Worm (Caenorhabditis elegans) whole organism, late embryonic: ENCODE data around the gene ipmk-1.
"Not testable (repeated sequence)": the region's sequence is repeated elsewhere in the genome, so short reads cannot be mapped to it uniquely, and the experiment has no call there.

Experiments
- C38D4.7 ChIP-seq: fragments of 200-800 bp; sonication (Bioruptor generic); optimal IDR thresholded peaks from 2 replicates; lab custom pipeline; 2018; ENCODE audit warnings: mild to moderate bottlenecking, missing genetic modification characterization, moderate library complexity, missing compliant biosample characterization
- K02D7.2 ChIP-seq: sonication (generic microtip); optimal IDR thresholded peaks from 2 replicates; lab custom pipeline; 2017; ENCODE audit warnings: mild to moderate bottlenecking, missing genetic modification characterization, missing compliant biosample characterization
- K09A11.1 ChIP-seq: sonication (generic microtip); optimal IDR thresholded peaks from 2 replicates; lab custom pipeline; 2017; ENCODE audit warnings: antibody characterized with exemption, mild to moderate bottlenecking, missing genetic modification characterization, missing compliant biosample characterization; ENCODE audit not compliant: insufficient read depth
- ahr-1 ChIP-seq: sonication (generic microtip); optimal IDR thresholded peaks from 2 replicates; lab custom pipeline; 2016; ENCODE audit warnings: missing genetic modification characterization, missing compliant biosample characterization
- ama-1 ChIP-seq: fragments of 150-350 bp; optimal IDR thresholded peaks from 2 replicates; lab custom pipeline; 2014
- ceh-18 ChIP-seq: sonication (generic microtip); optimal IDR thresholded peaks from 2 replicates; lab custom pipeline; 2016; ENCODE audit warnings: missing genetic modification characterization, missing compliant biosample characterization
- ceh-2 ChIP-seq: sonication (generic microtip); optimal IDR thresholded peaks from 2 replicates; lab custom pipeline; 2016; ENCODE audit warnings: missing genotype, missing genetic modification characterization, missing compliant biosample characterization
- ceh-31 ChIP-seq: sonication (generic microtip); optimal IDR thresholded peaks from 2 replicates; lab custom pipeline; 2016; ENCODE audit warnings: missing genetic modification characterization, missing compliant biosample characterization
- ceh-34 ChIP-seq: sonication (generic microtip); optimal IDR thresholded peaks from 2 replicates; lab custom pipeline; 2016; ENCODE audit warnings: mild to moderate bottlenecking, missing genetic modification characterization, missing compliant biosample characterization
- ceh-48 ChIP-seq: sonication (generic microtip); optimal IDR thresholded peaks from 2 replicates; lab custom pipeline; 2016; ENCODE audit warnings: missing genetic modification characterization, inconsistent platforms, missing compliant biosample characterization
- che-1 ChIP-seq: sonication (generic microtip); optimal IDR thresholded peaks from 2 replicates; lab custom pipeline; 2016; ENCODE audit warnings: mild to moderate bottlenecking, missing genetic modification characterization, missing compliant biosample characterization
- dve-1 ChIP-seq: sonication (generic microtip); optimal IDR thresholded peaks from 2 replicates; lab custom pipeline; 2017; ENCODE audit warnings: antibody characterized with exemption, mild to moderate bottlenecking, missing genetic modification characterization, missing compliant biosample characterization
- ets-4 ChIP-seq: sonication (generic microtip); optimal IDR thresholded peaks from 2 replicates; lab custom pipeline; 2016; ENCODE audit warnings: missing genetic modification characterization, missing compliant biosample characterization
- fkh-10 ChIP-seq: fragments of 150-350 bp; optimal IDR thresholded peaks from 2 replicates; lab custom pipeline; 2014; ENCODE audit warnings: missing biosample characterization, missing genetic modification reagents, missing genetic modification characterization
- gmeb-2 ChIP-seq: sonication (generic microtip); optimal IDR thresholded peaks from 2 replicates; lab custom pipeline; 2016; ENCODE audit warnings: missing genetic modification characterization, inconsistent platforms, missing compliant biosample characterization
- hlh-13 ChIP-seq: fragments of 200-800 bp; sonication (Bioruptor generic); optimal IDR thresholded peaks from 2 replicates; lab custom pipeline; 2018; ENCODE audit warnings: mild to moderate bottlenecking, missing genetic modification characterization, missing compliant biosample characterization
- hlh-15 ChIP-seq: sonication (generic microtip); optimal IDR thresholded peaks from 2 replicates; lab custom pipeline; 2016; ENCODE audit warnings: missing genetic modification characterization, missing compliant biosample characterization
- hlh-8 ChIP-seq: sonication (generic microtip); optimal IDR thresholded peaks from 2 replicates; lab custom pipeline; 2016; ENCODE audit warnings: missing genotype, missing genetic modification characterization, missing compliant biosample characterization
- madf-2 ChIP-seq: sonication (generic microtip); optimal IDR thresholded peaks from 2 replicates; lab custom pipeline; 2017; ENCODE audit warnings: missing genetic modification characterization, missing compliant biosample characterization
- mec-3 ChIP-seq: sonication (generic microtip); optimal IDR thresholded peaks from 2 replicates; lab custom pipeline; 2016; ENCODE audit warnings: borderline replicate concordance, missing genetic modification characterization, missing compliant biosample characterization
- nfya-1 ChIP-seq: sonication (generic microtip); optimal IDR thresholded peaks from 2 replicates; lab custom pipeline; 2017; ENCODE audit warnings: missing genetic modification characterization, mild to moderate bottlenecking, missing compliant biosample characterization, antibody characterized with exemption, moderate library complexity
- nhr-11 ChIP-seq: fragments of 150-350 bp; optimal IDR thresholded peaks from 2 replicates; lab custom pipeline; 2014; ENCODE audit warnings: missing biosample characterization, missing genetic modification characterization
- odd-2 ChIP-seq: sonication (generic microtip); optimal IDR thresholded peaks from 2 replicates; lab custom pipeline; 2017; ENCODE audit warnings: antibody characterized with exemption, mild to moderate bottlenecking, missing genetic modification characterization, missing compliant biosample characterization
- pag-3 ChIP-seq: sonication (generic microtip); optimal IDR thresholded peaks from 2 replicates; lab custom pipeline; 2016; ENCODE audit warnings: missing compliant biosample characterization, missing genetic modification characterization, borderline replicate concordance
- pat-9 ChIP-seq: fragments of 200-800 bp; sonication (Bioruptor generic); optimal IDR thresholded peaks from 2 replicates; lab custom pipeline; 2018; ENCODE audit warnings: mild to moderate bottlenecking, missing genetic modification characterization, moderate library complexity, missing compliant biosample characterization
- pha-2 ChIP-seq: sonication (generic microtip); optimal IDR thresholded peaks from 2 replicates; lab custom pipeline; 2017; ENCODE audit warnings: mild to moderate bottlenecking, missing genetic modification characterization, missing compliant biosample characterization
- pha-4 ChIP-seq: fragments of 150-350 bp; optimal IDR thresholded peaks from 2 replicates; lab custom pipeline; 2018; ENCODE audit warnings: missing biosample characterization, missing genetic modification reagents, missing genetic modification characterization
- ref-2 ChIP-seq: sonication (generic microtip); optimal IDR thresholded peaks from 2 replicates; lab custom pipeline; 2016; ENCODE audit warnings: missing genetic modification characterization, missing compliant biosample characterization
- rnt-1 ChIP-seq: sonication (generic microtip); optimal IDR thresholded peaks from 2 replicates; lab custom pipeline; 2016; ENCODE audit warnings: missing genetic modification characterization, missing compliant biosample characterization
- ttx-3 ChIP-seq: sonication (generic microtip); optimal IDR thresholded peaks from 2 replicates; lab custom pipeline; 2016; ENCODE audit warnings: missing genetic modification reagents, missing genetic modification characterization, missing compliant biosample characterization
- unc-42 ChIP-seq: sonication (generic microtip); optimal IDR thresholded peaks from 2 replicates; lab custom pipeline; 2016; ENCODE audit warnings: missing genotype, missing genetic modification characterization, missing compliant biosample characterization
- unc-55 ChIP-seq: sonication (generic microtip); optimal IDR thresholded peaks from 2 replicates; lab custom pipeline; 2017; ENCODE audit warnings: missing biosample characterization, missing genetic modification reagents, missing genetic modification characterization
- unc-86 ChIP-seq: sonication (generic microtip); optimal IDR thresholded peaks from 2 replicates; lab custom pipeline; 2016; ENCODE audit warnings: missing genetic modification characterization, missing compliant biosample characterization
- ztf-16 ChIP-seq: sonication (generic microtip); optimal IDR thresholded peaks from 2 replicates; lab custom pipeline; 2017; ENCODE audit warnings: missing genetic modification characterization, missing compliant biosample characterization

Gene ipmk-1

ce11 chrIV:12547824-12548223 lies at the start of gene ipmk-1:
TSS of gene ipmk-1 (plus strand) at chrIV:12548124.
- TF ChIP-seq ceh-31: no peak
- no peak for TF ChIP-seq hlh-15
- no peak for TF ChIP-seq K02D7.2 (tag; lab: Kevin White, UChicago)
- TF ChIP-seq unc-86 (tag; lab: Kevin White, UChicago): no peak

ce11 chrIV:12498238-12498637 lies 49.7 kb upstream of the ipmk-1 start, which contains the start of gene sru-19:
TSS of gene sru-19 (plus strand) at chrIV:12498538.
- TF ChIP-seq ztf-16 (tag; lab: Kevin White, UChicago) (no peak), unc-86 (tag; lab: Kevin White, UChicago) (no peak), ref-2 (tag; lab: Kevin White, UChicago) (no peak), ceh-18 (tag; lab: Kevin White, UChicago) (no peak), ceh-31 (no peak), unc-55 (no peak), mec-3 (tag; lab: Kevin White, UChicago) (no peak), hlh-15 (no peak), nhr-11 (no peak), pha-2 (tag; lab: Kevin White, UChicago) (no peak), unc-42 (tag; lab: Kevin White, UChicago) (no peak), K02D7.2 (tag; lab: Kevin White, UChicago) (no peak), K09A11.1 (no peak), ahr-1 (tag; lab: Kevin White, UChicago) (no peak), fkh-10 (no peak), ttx-3 (no peak), ets-4 (tag; lab: Kevin White, UChicago) (no peak), ceh-34 (tag; lab: Kevin White, UChicago) (no peak), pag-3 (tag; lab: Kevin White, UChicago) (no peak), madf-2 (tag; lab: Kevin White, UChicago) (no peak)

- TF ChIP-seq hlh-15 (no peak), pag-3 (tag; lab: Kevin White, UChicago) (no peak), K09A11.1 (no peak), hlh-13 (GFP tag; lab: Kevin White, UChicago) (no peak), ceh-31 (no peak), odd-2 (tag; lab: Kevin White, UChicago) (no peak), pat-9 (tag; lab: Kevin White, UChicago) (no peak), ceh-34 (tag; lab: Kevin White, UChicago) (no peak), madf-2 (tag; lab: Kevin White, UChicago) (no peak), C38D4.7 (GFP tag; lab: Kevin White, UChicago) (no peak), gmeb-2 (tag; lab: Kevin White, UChicago) (no peak)
These were observed 46.0 kb upstream of the ipmk-1 start, which contains the start of gene sru-18 for ce11 chrIV:12501956-12502355. TSS of gene sru-18 (plus strand) at chrIV:12502256.

- TF ChIP-seq hlh-13 (GFP tag; lab: Kevin White, UChicago); hlh-8; rnt-1: not testable (repeated sequence)
These were observed 42.5 kb upstream of the ipmk-1 start, which contains the start of gene sru-17 for ce11 chrIV:12505397-12505796. TSS of gene sru-17 (plus strand) at chrIV:12505697.

- TF ChIP-seq ceh-48 (no peak), che-1 (tag; lab: Kevin White, UChicago) (no peak), ttx-3 (no peak), nfya-1 (tag; lab: Kevin White, UChicago) (no peak), nhr-11 (no peak), ceh-2 (tag; lab: Kevin White, UChicago) (no peak), unc-55 (no peak), madf-2 (tag; lab: Kevin White, UChicago) (no peak), ama-1 (lab: Kevin White, UChicago) (no peak), pha-4 (tag; lab: Kevin White, UChicago) (no peak), dve-1 (no peak), K09A11.1 (no peak), ztf-16 (tag; lab: Kevin White, UChicago) (no peak)
These were observed 27.8 kb upstream of the ipmk-1 start, which contains the start of gene tsp-4 for ce11 chrIV:12520150-12520549. TSS of gene tsp-4 (minus strand) at chrIV:12520250.
